Fruit fly (Drosophila melanogaster) S2 (cell line): Measurements from ENCODE around the gene rux.

Source experiments
- CG8478 ChIP-seq: fragments of >200 bp; optimal IDR thresholded peaks from 2 replicates; lab custom pipeline; 2018
- CTCF ChIP-seq, 2 experiments: fragments of >200 bp; optimal IDR thresholded peaks; 2 replicates each; lab custom pipeline; 2018

dm6 chrX:6064508-6064907 lies 26.9 kb upstream of the rux start:
- TF ChIP-seq CG8478 (no peak), CTCF (optimal IDR thresholded peaks at IDR 0.05; lab: Kevin White, UChicago) (no peak)
